Worm (Caenorhabditis elegans) whole organism, L2 larva: ENCODE measurements around the gene sra-11.

Source experiments
- R02D3.7 ChIP-seq: fragments of 150-350 bp; optimal IDR thresholded peaks from 2 replicates; lab custom pipeline; 2014; ENCODE audit warnings: missing biosample characterization, missing genetic modification characterization
- nhr-237 ChIP-seq: fragments of 150-350 bp; optimal IDR thresholded peaks from 2 replicates; lab custom pipeline; 2014; ENCODE audit warnings: missing biosample characterization, missing genetic modification characterization
- unc-39 ChIP-seq: fragments of 150-350 bp; optimal IDR thresholded peaks from 2 replicates; lab custom pipeline; 2014; ENCODE audit warnings: missing biosample characterization, missing genetic modification characterization

DNA sequence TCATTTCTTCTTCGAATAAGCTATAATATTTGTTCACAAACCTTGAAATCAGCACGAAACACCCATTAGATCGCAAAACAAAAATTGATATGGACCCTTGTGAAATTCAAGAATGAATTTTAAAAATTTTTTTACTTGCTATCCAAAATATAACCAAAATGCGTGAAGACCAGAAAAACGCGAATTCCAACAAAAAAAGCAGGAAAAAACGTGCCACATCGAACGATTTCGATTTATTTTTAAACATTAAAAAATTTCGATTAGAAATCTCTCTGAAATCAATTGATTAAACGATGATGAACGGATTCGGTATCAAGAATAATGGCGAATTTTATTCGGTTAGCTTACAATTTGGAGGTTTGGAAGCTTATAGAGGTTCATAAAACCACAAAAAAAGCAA lies 37.2 kb upstream of the sra-11 start, which contains the start of the genes tceb-3 and gskl-1:
- TF ChIP-seq nhr-237 (tag; lab: Kevin White, UChicago) (no peak), R02D3.7 (tag; lab: Kevin White, UChicago) (no peak), unc-39 (tag; lab: Kevin White, UChicago) (no peak)
